Worm (Caenorhabditis elegans) whole organism, L4 larva: Measurements from ENCODE around the gene Y75B12A.2.

Experiments used
- R02D3.7 ChIP-seq: fragments of 150-350 bp; sonication (generic microtip); optimal IDR thresholded peaks from 3 replicates; lab custom pipeline; 2014; ENCODE audit warnings: missing biosample characterization, missing genetic modification characterization
- T26A8.4 ChIP-seq: fragments of 200-800 bp; sonication (Bioruptor generic); IDR thresholded peaks from 2 replicates; pipeline ENCODE4 v1.3.6; 2022; ENCODE audit warnings: missing genetic modification characterization, missing compliant biosample characterization
- Y5F2A.4 ChIP-seq: fragments of 200-800 bp; sonication (Bioruptor generic); optimal IDR thresholded peaks from 2 replicates; lab custom pipeline; 2018; ENCODE audit warnings: mild to moderate bottlenecking, missing genetic modification characterization, missing compliant biosample characterization
- ama-1 ChIP-seq: fragments of 150-350 bp; optimal IDR thresholded peaks from 2 replicates; lab custom pipeline; 2014; ENCODE audit warnings: inconsistent platforms, mixed read lengths
- arid-1 ChIP-seq: fragments of 200-800 bp; sonication (Bioruptor generic); conservative IDR thresholded peaks from 2 replicates; pipeline ENCODE4 v1.3.6; 2022; ENCODE audit warnings: missing genetic modification reagents, missing genetic modification characterization, missing compliant biosample characterization
- ceh-20 ChIP-seq: fragments of 200-800 bp; sonication (Bioruptor generic); IDR thresholded peaks from 2 replicates; pipeline ENCODE4 v1.3.6; 2022; ENCODE audit warnings: missing genetic modification reagents, missing genetic modification characterization, missing compliant biosample characterization
- ceh-28 ChIP-seq: fragments of 150-350 bp; optimal IDR thresholded peaks from 2 replicates; lab custom pipeline; 2014; ENCODE audit warnings: missing biosample characterization, missing genetic modification reagents, missing genetic modification characterization
- ceh-62 ChIP-seq: sonication (generic microtip); optimal IDR thresholded peaks from 2 replicates; lab custom pipeline; 2017; ENCODE audit warnings: missing biosample characterization, missing genetic modification characterization
- ceh-82 ChIP-seq: sonication (generic microtip); optimal IDR thresholded peaks from 2 replicates; lab custom pipeline; 2017; ENCODE audit warnings: missing biosample characterization, missing genetic modification characterization
- daf-16 ChIP-seq, 3 experiments: sonication (generic microtip); optimal IDR thresholded peaks; 2 replicates each; lab custom pipeline; 2016 to 2017; ENCODE audit warnings: missing genetic modification characterization in 3 of 3, missing genetic modification reagents in 3 of 3, mild to moderate bottlenecking in 2 of 3, missing compliant biosample characterization in 2 of 3, missing biosample characterization in 1 of 3, moderate library complexity in 1 of 3
- daf-8 ChIP-seq: fragments of 200-800 bp; sonication (Bioruptor generic); IDR thresholded peaks from 2 replicates; pipeline ENCODE4 v1.3.6; 2022; ENCODE audit warnings: missing genetic modification characterization, missing compliant biosample characterization
- dmd-6 ChIP-seq: fragments of 200-800 bp; sonication (Bioruptor generic); IDR thresholded peaks from 2 replicates; pipeline ENCODE4 v1.3.6; 2022; ENCODE audit warnings: missing genetic modification reagents, missing genetic modification characterization, missing compliant biosample characterization
- dmd-8 ChIP-seq: fragments of 200-800 bp; sonication (Bioruptor generic); IDR thresholded peaks from 2 replicates; pipeline ENCODE4 v1.3.6; 2022; ENCODE audit warnings: missing genetic modification characterization, missing compliant biosample characterization
- duxl-1 ChIP-seq: sonication (generic microtip); optimal IDR thresholded peaks from 2 replicates; lab custom pipeline; 2016; ENCODE audit warnings: mild to moderate bottlenecking, missing genetic modification characterization, moderate library complexity, missing compliant biosample characterization; ENCODE audit not compliant: poor library complexity
- egl-27 ChIP-seq: sonication (generic microtip); optimal IDR thresholded peaks from 3 replicates; lab custom pipeline; 2017; ENCODE audit warnings: missing biosample characterization, missing genetic modification reagents, missing genetic modification characterization
- gei-8 ChIP-seq: fragments of 200-800 bp; sonication (Bioruptor generic); optimal IDR thresholded peaks from 2 replicates; lab custom pipeline; 2018; ENCODE audit warnings: mild to moderate bottlenecking, missing genetic modification characterization, missing compliant biosample characterization
- hif-1 ChIP-seq, 2 experiments: sonication (generic microtip); optimal IDR thresholded peaks; 2 replicates each; lab custom pipeline; 2016 to 2017; ENCODE audit warnings: missing compliant biosample characterization in 2 of 2, missing genetic modification characterization in 2 of 2, missing genetic modification reagents in 2 of 2, missing genotype in 2 of 2, mild to moderate bottlenecking in 1 of 2
- hlh-30 ChIP-seq: sonication (generic microtip); optimal IDR thresholded peaks from 2 replicates; lab custom pipeline; 2017; ENCODE audit warnings: antibody characterized with exemption, mild to moderate bottlenecking, missing genetic modification characterization, missing compliant biosample characterization; ENCODE audit not compliant: insufficient read depth
- lin-29 ChIP-seq: fragments of 200-800 bp; sonication (Bioruptor generic); IDR thresholded peaks from 2 replicates; pipeline ENCODE4 v1.3.6; 2022; ENCODE audit warnings: missing genetic modification reagents, missing genetic modification characterization, missing compliant biosample characterization
- lin-38 ChIP-seq: fragments of 200-800 bp; sonication (Bioruptor generic); IDR thresholded peaks from 2 replicates; pipeline ENCODE4 v1.3.6; 2022; ENCODE audit warnings: missing genetic modification reagents, missing genetic modification characterization, missing compliant biosample characterization
- lin-39 ChIP-seq: fragments of 150-350 bp; optimal IDR thresholded peaks from 2 replicates; lab custom pipeline; 2014; ENCODE audit warnings: missing biosample characterization, missing genetic modification reagents, missing genetic modification characterization
- lir-3 ChIP-seq: sonication (generic microtip); optimal IDR thresholded peaks from 2 replicates; lab custom pipeline; 2016; ENCODE audit warnings: mild to moderate bottlenecking, missing genetic modification characterization, missing compliant biosample characterization
- lsy-2 ChIP-seq, 2 experiments: fragments of 150-350 bp in 1 of 2; sonication (generic microtip) in 1 of 2; optimal IDR thresholded peaks; 2 replicates each; lab custom pipeline; 2014 to 2017; ENCODE audit warnings: missing biosample characterization in 2 of 2, missing genetic modification characterization in 2 of 2
- madf-9 ChIP-seq: fragments of 200-800 bp; sonication (Bioruptor generic); conservative IDR thresholded peaks from 2 replicates; pipeline ENCODE4 v1.3.6; 2022; ENCODE audit warnings: missing genetic modification reagents, missing genetic modification characterization, missing compliant biosample characterization
- mep-1 ChIP-seq: fragments of 150-350 bp; sonication (generic microtip); optimal IDR thresholded peaks from 3 replicates; lab custom pipeline; 2014; ENCODE audit warnings: missing biosample characterization, missing genetic modification characterization
- mes-2 ChIP-seq: sonication (generic microtip); optimal IDR thresholded peaks from 2 replicates; lab custom pipeline; 2016; ENCODE audit warnings: missing genotype, mild to moderate bottlenecking, missing genetic modification characterization, missing compliant biosample characterization; ENCODE audit not compliant: poor library complexity, severe bottlenecking
- mxl-2 ChIP-seq: fragments of 200-800 bp; sonication (Bioruptor generic); conservative IDR thresholded peaks from 2 replicates; pipeline ENCODE4 v1.3.6; 2022; ENCODE audit warnings: missing genetic modification reagents, missing genetic modification characterization, missing compliant biosample characterization
- mxl-3 ChIP-seq: fragments of 200-800 bp; sonication (Bioruptor generic); optimal IDR thresholded peaks from 2 replicates; lab custom pipeline; 2018; ENCODE audit warnings: mild to moderate bottlenecking, missing genetic modification characterization, missing compliant biosample characterization
- nhr-10 ChIP-seq: fragments of 150-350 bp; optimal IDR thresholded peaks from 2 replicates; lab custom pipeline; 2014; ENCODE audit warnings: missing biosample characterization, missing genetic modification characterization
- nhr-11 ChIP-seq: fragments of 150-350 bp; optimal IDR thresholded peaks from 2 replicates; lab custom pipeline; 2014; ENCODE audit warnings: missing biosample characterization, missing genetic modification characterization
- nhr-41 ChIP-seq: fragments of 200-800 bp; sonication (Bioruptor generic); IDR thresholded peaks from 2 replicates; pipeline ENCODE4 v1.3.6; 2022; ENCODE audit warnings: missing genetic modification reagents, missing genetic modification characterization, missing compliant biosample characterization
- nhr-42 ChIP-seq: fragments of 200-800 bp; sonication (Bioruptor generic); IDR thresholded peaks from 2 replicates; pipeline ENCODE4 v1.3.6; 2022; ENCODE audit warnings: missing genetic modification characterization, missing compliant biosample characterization
- nhr-77 ChIP-seq: fragments of 150-350 bp; optimal IDR thresholded peaks from 2 replicates; lab custom pipeline; 2014; ENCODE audit warnings: missing biosample characterization, missing genetic modification characterization
- pha-4 ChIP-seq, 2 experiments: fragments of 150-350 bp in 1 of 2; fragments of 200-800 bp in 1 of 2; sonication (Bioruptor generic) in 1 of 2; IDR thresholded peaks in 1 of 2; optimal IDR thresholded peaks in 1 of 2; 2 replicates each; pipeline versions ENCODE4 v1.3.6 to Lab custom; 2014 to 2022; ENCODE audit warnings: missing genetic modification characterization in 2 of 2, missing genetic modification reagents in 2 of 2, missing biosample characterization in 1 of 2, missing compliant biosample characterization in 1 of 2
- php-3 ChIP-seq: fragments of 200-800 bp; sonication (Bioruptor generic); IDR thresholded peaks from 2 replicates; pipeline ENCODE4 v1.3.6; 2022; ENCODE audit warnings: missing genetic modification reagents, missing genetic modification characterization, missing compliant biosample characterization
- pqm-1 ChIP-seq: sonication (generic microtip); optimal IDR thresholded peaks from 2 replicates; lab custom pipeline; 2017; ENCODE audit warnings: missing biosample characterization, missing genetic modification characterization
- rbr-2 ChIP-seq: sonication (generic microtip); optimal IDR thresholded peaks from 2 replicates; lab custom pipeline; 2016; ENCODE audit warnings: missing genotype, missing genetic modification characterization, missing compliant biosample characterization
- saeg-2 ChIP-seq: fragments of 200-800 bp; sonication (Bioruptor generic); IDR thresholded peaks from 2 replicates; pipeline ENCODE4 v1.3.6; 2022; ENCODE audit warnings: missing genetic modification reagents, missing genetic modification characterization, missing compliant biosample characterization
- set-16 ChIP-seq: fragments of 200-800 bp; sonication (Bioruptor generic); IDR thresholded peaks from 2 replicates; pipeline ENCODE4 v1.3.6; 2022; ENCODE audit warnings: missing genetic modification reagents, missing genetic modification characterization, missing compliant biosample characterization
- snpc-1.2 ChIP-seq: fragments of 200-800 bp; sonication (Bioruptor generic); IDR thresholded peaks from 2 replicates; pipeline ENCODE4 v1.3.6; 2022; ENCODE audit warnings: missing genetic modification reagents, missing genetic modification characterization, missing compliant biosample characterization
- snpc-4 ChIP-seq: fragments of 150-350 bp; optimal IDR thresholded peaks from 2 replicates; lab custom pipeline; 2014; ENCODE audit warnings: missing biosample characterization, missing genetic modification characterization
- spr-3 ChIP-seq: fragments of 200-800 bp; sonication (Bioruptor generic); optimal IDR thresholded peaks from 2 replicates; lab custom pipeline; 2018; ENCODE audit warnings: mild to moderate bottlenecking, missing genetic modification characterization, missing compliant biosample characterization
- tag-97 ChIP-seq: fragments of 200-800 bp; sonication (Bioruptor generic); IDR thresholded peaks from 2 replicates; pipeline ENCODE4 v1.3.6; 2022; ENCODE audit warnings: missing genetic modification characterization, missing compliant biosample characterization
- tra-1 ChIP-seq: fragments of 200-800 bp; sonication (Bioruptor generic); IDR thresholded peaks from 2 replicates; pipeline ENCODE4 v1.3.6; 2022; ENCODE audit warnings: missing genetic modification reagents, missing genetic modification characterization, missing compliant biosample characterization
- unc-130 ChIP-seq: sonication (generic microtip); optimal IDR thresholded peaks from 2 replicates; lab custom pipeline; 2016; ENCODE audit warnings: missing genetic modification reagents, missing genetic modification characterization, missing compliant biosample characterization
- unc-39 ChIP-seq: sonication (generic microtip); optimal IDR thresholded peaks from 2 replicates; lab custom pipeline; 2017; ENCODE audit warnings: missing biosample characterization, missing genetic modification characterization
- zfp-2 ChIP-seq: sonication (generic microtip); optimal IDR thresholded peaks from 2 replicates; lab custom pipeline; 2016; ENCODE audit warnings: mild to moderate bottlenecking, missing genetic modification characterization, missing compliant biosample characterization
- zfp-3 ChIP-seq: fragments of 200-800 bp; sonication (Bioruptor generic); conservative IDR thresholded peaks from 2 replicates; pipeline ENCODE4 v1.3.6; 2022; ENCODE audit warnings: missing genetic modification reagents, missing genetic modification characterization, missing compliant biosample characterization
- zip-11 ChIP-seq: fragments of 200-800 bp; sonication (Bioruptor generic); IDR thresholded peaks from 2 replicates; pipeline ENCODE4 v1.3.6; 2022; ENCODE audit warnings: missing genetic modification characterization, missing compliant biosample characterization
- zip-2 ChIP-seq: fragments of 150-350 bp; optimal IDR thresholded peaks from 2 replicates; lab custom pipeline; 2014; ENCODE audit warnings: missing biosample characterization, missing genetic modification characterization
- ztf-11 ChIP-seq: fragments of 150-350 bp; optimal IDR thresholded peaks from 2 replicates; lab custom pipeline; 2014; ENCODE audit warnings: missing biosample characterization, missing genetic modification characterization

Y75B12A.2 gene

ce11 chrV:15082291-15082690, 27.1 kb upstream of the Y75B12A.2 start, which contains the start of the genes C01G10.10 and C01G10.9 (continued):
- TF ChIP-seq nhr-41 (GFP tag; lab: Robert Waterston, UW) (no peak), zip-2 (no peak), mep-1 (tag; lab: Kevin White, UChicago) (peak; percentile 48), pqm-1 (tag; lab: Kevin White, UChicago) (no peak), saeg-2 (no peak), hlh-30 (tag; lab: Kevin White, UChicago) (peak; percentile 3), R02D3.7 (tag; lab: Kevin White, UChicago) (no peak), arid-1 (GFP tag; lab: Robert Waterston, UW) (no peak), snpc-4 (tag; lab: Kevin White, UChicago) (no peak), mes-2 (peak; percentile 98), rbr-2 (tag; lab: Kevin White, UChicago) (peak; percentile 36), ztf-11 (tag; lab: Kevin White, UChicago) (no peak), ceh-20 (no peak), ceh-62 (tag; lab: Kevin White, UChicago) (no peak), snpc-1.2 (no peak), nhr-77 (no peak), ceh-28 (tag; lab: Kevin White, UChicago) (no peak), lir-3 (tag; lab: Kevin White, UChicago) (no peak), tag-97 (GFP tag; lab: Robert Waterston, UW) (no peak), gei-8 (GFP tag; lab: Kevin White, UChicago) (no peak), hif-1 (tag; optimal IDR thresholded peaks at IDR 0.05; lab: Kevin White, UChicago) (peak in 1 of 2 experiments; percentile 80), ama-1 (lab: Kevin White, UChicago) (no peak), nhr-42 (GFP tag; lab: Robert Waterston, UW) (no peak), duxl-1 (peak; percentile 71), php-3 (GFP tag; lab: Robert Waterston, UW) (no peak), lin-38 (peak; percentile 74), daf-16 (GFP tag; optimal IDR thresholded peaks at IDR 0.05; lab: Kevin White, UChicago) (peak in 1 of 2 experiments; percentile 7), daf-16 (tag; optimal IDR thresholded peaks at IDR 0.05; lab: Kevin White, UChicago) (peak; percentile 19), dmd-8 (GFP tag; lab: Robert Waterston, UW) (no peak), set-16 (no peak), unc-39 (no peak), dmd-6 (GFP tag; lab: Robert Waterston, UW) (peak; percentile 64), lin-39 (no peak), spr-3 (GFP tag; lab: Kevin White, UChicago) (no peak), pha-4 (GFP tag; IDR thresholded peaks at IDR 0.05; lab: Robert Waterston, UW) (no peak), pha-4 (tag; optimal IDR thresholded peaks at IDR 0.05; lab: Kevin White, UChicago) (no peak), nhr-10 (tag; lab: Kevin White, UChicago) (no peak), T26A8.4 (GFP tag; lab: Robert Waterston, UW) (no peak), nhr-11 (tag; lab: Kevin White, UChicago) (no peak), lsy-2 (tag; optimal IDR thresholded peaks at IDR 0.05; lab: Kevin White, UChicago) (peak in 1 of 2 experiments; percentile 80), tra-1 (GFP tag; lab: Robert Waterston, UW) (no peak), zfp-3 (GFP tag; lab: Robert Waterston, UW) (no peak), ceh-82 (tag; lab: Kevin White, UChicago) (no peak), mxl-3 (GFP tag; lab: Kevin White, UChicago) (no peak), zfp-2 (tag; lab: Kevin White, UChicago) (no peak), daf-8 (GFP tag; lab: Robert Waterston, UW) (no peak), unc-130 (peak; percentile 89), madf-9 (GFP tag; lab: Robert Waterston, UW) (0 out of 2 replicates have a peak, but pooled peaks have one; percentile 24), zip-11 (GFP tag; lab: Robert Waterston, UW) (no peak), egl-27 (tag; lab: Kevin White, UChicago) (no peak), lin-29 (GFP tag; lab: Robert Waterston, UW) (no peak), Y5F2A.4 (GFP tag; lab: Kevin White, UChicago) (no peak), mxl-2 (GFP tag; lab: Robert Waterston, UW) (no peak)
